Fruit fly (Drosophila melanogaster): ENCODE results near the gene CG15715.
A peak's percentile ranks its signal among the peaks of the same experiment; 100 is the strongest.

The CG15715 gene

DNA sequence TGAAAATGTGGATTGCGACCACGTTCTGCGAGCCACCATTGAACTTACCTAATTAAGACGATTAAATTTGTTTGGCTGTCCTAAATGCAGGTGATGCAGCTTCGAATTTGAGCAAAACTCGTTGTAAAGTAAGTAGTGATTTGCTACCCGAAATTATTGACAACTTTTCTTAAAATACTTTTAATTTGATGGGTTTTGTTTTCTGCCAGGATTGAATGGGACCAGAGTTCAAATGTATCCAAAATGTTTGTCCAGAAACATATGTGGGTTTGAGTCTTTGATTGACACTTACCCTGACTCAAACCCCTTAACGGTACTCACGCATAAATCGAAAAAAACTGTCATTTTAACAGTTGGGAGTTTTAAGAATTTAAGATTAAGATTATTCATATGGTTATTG lies at the start of gene CG15715:
TSS of gene CG15715 (minus strand) at position 274 of the 400 bp plus-strand sequence.
- TF ChIP-seq EcR (GFP tag; optimal IDR thresholded peaks at IDR 0.05): no peak
- peak; percentile 66 for TF ChIP-seq D1 (tag; optimal IDR thresholded peaks at IDR 0.05)

DNA sequence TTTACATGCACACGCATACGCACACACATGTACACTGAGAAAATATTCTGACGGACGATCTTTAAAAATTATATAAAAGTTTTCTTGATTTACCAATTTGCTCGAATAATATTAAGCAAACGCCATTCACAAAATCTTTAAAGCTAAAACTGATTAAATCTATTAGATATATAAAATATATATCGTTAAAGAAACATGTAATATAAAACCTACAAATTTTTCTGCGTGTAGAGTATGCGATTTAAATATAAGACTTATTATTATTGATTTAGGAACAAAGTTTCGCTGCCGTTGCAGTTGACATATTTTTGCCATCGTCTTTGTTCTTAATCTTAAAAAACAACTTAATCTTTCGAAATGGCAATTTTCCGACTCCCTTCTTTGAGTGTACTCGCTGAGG lies 40.2 kb upstream of the CG15715 start:
- TF ChIP-seq CG14655 (GFP tag; optimal IDR thresholded peaks at IDR 0.05): peak; percentile 42
- TF ChIP-seq Ets98B (GFP tag; IDR thresholded peaks at IDR 0.05): no peak
- no peak for TF ChIP-seq CG17806 (tag; optimal IDR thresholded peaks at IDR 0.05)
- no peak for TF ChIP-seq CG9948 (tag; optimal IDR thresholded peaks at IDR 0.05)
- no peak for TF ChIP-seq Pif1A (GFP tag; optimal IDR thresholded peaks at IDR 0.05)
- TF ChIP-seq CG8159 (tag; optimal IDR thresholded peaks at IDR 0.05): peak; percentile 54

DNA sequence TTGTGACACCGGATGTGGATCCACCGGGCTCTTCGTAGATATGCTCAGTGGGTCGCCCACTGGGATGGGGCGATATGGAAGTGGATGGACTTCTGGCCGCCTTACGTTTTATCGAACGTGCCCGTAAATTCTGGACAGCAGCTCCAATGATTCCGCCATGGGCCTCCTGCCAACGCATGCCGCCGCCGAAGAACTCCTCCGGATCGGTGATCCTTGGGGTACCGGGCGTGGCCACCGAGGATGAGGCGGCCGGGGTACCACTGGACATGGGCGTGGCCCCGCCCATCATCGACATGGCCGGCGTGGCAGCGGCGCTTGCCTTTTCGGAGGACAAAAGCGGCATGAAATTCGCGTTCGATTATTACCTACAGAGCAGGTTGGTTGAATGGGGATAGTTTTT lies 18.8 kb upstream of the CG15715 start:
- TF ChIP-seq CG34367 (tag; optimal IDR thresholded peaks at IDR 0.05) (no peak), D1 (tag; optimal IDR thresholded peaks at IDR 0.05) (no peak)

DNA sequence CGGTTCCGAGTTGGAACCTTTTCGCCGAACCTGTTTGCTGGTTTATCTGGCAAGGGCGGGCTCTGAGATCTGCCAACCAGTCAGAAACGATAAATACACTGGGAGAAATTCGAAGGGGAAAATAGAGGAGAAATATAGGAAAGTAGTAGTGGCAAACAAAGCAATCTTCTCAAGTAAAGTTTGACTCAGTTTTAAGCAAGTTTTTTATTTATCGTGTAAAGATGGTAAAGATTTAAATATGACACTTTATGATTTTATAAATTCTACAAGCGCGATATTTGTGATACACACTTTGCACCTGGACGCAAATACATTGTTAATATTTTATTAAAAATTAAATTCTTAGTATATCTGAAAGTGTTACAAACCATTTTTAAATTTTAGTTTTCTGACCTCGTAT lies 10.4 kb upstream of the CG15715 start:
- peak; percentile 8 for TF ChIP-seq Pif1A (GFP tag; optimal IDR thresholded peaks at IDR 0.05)
- TF ChIP-seq CG10348 (GFP tag; IDR thresholded peaks at IDR 0.05): no peak
- peak; percentile 18 for TF ChIP-seq CG14655 (GFP tag; optimal IDR thresholded peaks at IDR 0.05)
- TF ChIP-seq CG8159 (tag; optimal IDR thresholded peaks at IDR 0.05): peak; percentile 41

DNA sequence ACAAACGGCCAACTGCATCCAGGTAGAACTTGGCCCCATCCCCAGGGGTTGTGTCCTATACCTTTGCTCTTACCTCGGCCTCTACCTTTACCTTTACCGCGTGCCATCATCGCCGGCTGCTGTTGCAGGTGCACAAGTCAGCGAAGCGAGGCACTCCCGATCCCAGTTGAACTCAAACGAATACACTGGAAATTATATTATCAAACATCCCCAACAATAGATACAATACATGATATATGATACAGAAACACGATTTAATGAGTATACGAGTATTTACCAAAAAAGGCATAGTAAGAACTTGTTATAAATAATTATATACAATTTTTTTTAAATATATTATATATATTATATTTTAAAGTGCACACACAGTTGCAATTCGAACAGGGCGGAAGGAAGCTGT lies 9.9 kb upstream of the CG15715 start:
- no peak for TF ChIP-seq CG14655 (GFP tag; optimal IDR thresholded peaks at IDR 0.05)
- TF ChIP-seq CG13204 (GFP tag; optimal IDR thresholded peaks at IDR 0.05): no peak
- no peak for TF ChIP-seq Pif1B (GFP tag; optimal IDR thresholded peaks at IDR 0.05)
- TF ChIP-seq EcR (GFP tag; optimal IDR thresholded peaks at IDR 0.05): no peak
- peak; percentile 35 for TF ChIP-seq CG8159 (tag; optimal IDR thresholded peaks at IDR 0.05)
- TF ChIP-seq Pif1A (GFP tag; optimal IDR thresholded peaks at IDR 0.05): no peak
- TF ChIP-seq CG9948 (tag; optimal IDR thresholded peaks at IDR 0.05): peak; percentile 28

DNA sequence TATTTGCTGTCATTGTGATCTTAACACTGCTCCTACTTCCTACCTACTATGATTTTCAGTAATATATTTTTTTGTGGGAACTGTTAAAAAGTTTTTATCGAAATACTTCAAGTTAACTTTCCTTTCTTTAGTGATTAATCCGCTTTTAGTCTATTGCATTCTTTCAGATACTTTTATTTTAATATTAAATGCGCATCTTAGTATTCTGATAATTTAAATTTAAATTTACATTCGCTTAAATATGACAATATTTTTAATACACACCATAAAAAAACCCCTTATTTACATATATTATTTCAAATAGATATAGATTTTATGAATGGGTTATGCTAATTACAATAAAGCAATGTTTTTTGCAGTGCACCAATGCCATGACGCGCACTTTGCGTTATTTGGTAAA lies 7.3 kb upstream of the CG15715 start:
- no peak for TF ChIP-seq CG32121 (GFP tag; IDR thresholded peaks at IDR 0.05)
- no peak for TF ChIP-seq CG9948 (tag; optimal IDR thresholded peaks at IDR 0.05)
- TF ChIP-seq CG8159 (tag; optimal IDR thresholded peaks at IDR 0.05): peak; percentile 32
- no peak for TF ChIP-seq CG14655 (GFP tag; optimal IDR thresholded peaks at IDR 0.05)
- no peak for TF ChIP-seq CG13204 (GFP tag; optimal IDR thresholded peaks at IDR 0.05)

DNA sequence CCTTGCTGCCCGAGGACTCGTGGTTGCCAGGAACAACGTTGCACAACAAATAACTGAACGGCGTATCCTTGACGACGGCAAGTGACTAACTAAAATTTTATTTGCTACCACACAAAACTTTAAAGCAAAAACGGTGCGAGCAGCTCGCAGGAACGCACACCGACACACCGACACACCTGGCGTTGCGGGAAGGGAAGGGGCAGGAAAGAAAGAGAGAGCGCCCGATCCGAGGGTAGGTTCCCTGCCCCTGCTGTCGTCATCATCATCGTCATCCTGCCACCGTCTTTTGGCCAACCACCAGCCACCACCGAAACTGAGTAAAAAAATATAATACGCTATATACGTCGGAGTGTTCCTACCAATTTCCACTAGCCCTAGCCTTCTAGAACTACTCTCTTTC lies 6.7 kb upstream of the CG15715 start, which contains the start of gene meru:
TSS of gene meru (minus strand) at position 101 of the 400 bp plus-strand sequence.
- TF ChIP-seq Pif1A (GFP tag; optimal IDR thresholded peaks at IDR 0.05): no peak
- TF ChIP-seq CG14655 (GFP tag; optimal IDR thresholded peaks at IDR 0.05): no peak
- TF ChIP-seq Snoo (tag; optimal IDR thresholded peaks at IDR 0.05): no peak
- no peak for TF ChIP-seq rn (GFP tag; IDR thresholded peaks at IDR 0.05)
- TF ChIP-seq CG13204 (GFP tag; optimal IDR thresholded peaks at IDR 0.05): no peak

DNA sequence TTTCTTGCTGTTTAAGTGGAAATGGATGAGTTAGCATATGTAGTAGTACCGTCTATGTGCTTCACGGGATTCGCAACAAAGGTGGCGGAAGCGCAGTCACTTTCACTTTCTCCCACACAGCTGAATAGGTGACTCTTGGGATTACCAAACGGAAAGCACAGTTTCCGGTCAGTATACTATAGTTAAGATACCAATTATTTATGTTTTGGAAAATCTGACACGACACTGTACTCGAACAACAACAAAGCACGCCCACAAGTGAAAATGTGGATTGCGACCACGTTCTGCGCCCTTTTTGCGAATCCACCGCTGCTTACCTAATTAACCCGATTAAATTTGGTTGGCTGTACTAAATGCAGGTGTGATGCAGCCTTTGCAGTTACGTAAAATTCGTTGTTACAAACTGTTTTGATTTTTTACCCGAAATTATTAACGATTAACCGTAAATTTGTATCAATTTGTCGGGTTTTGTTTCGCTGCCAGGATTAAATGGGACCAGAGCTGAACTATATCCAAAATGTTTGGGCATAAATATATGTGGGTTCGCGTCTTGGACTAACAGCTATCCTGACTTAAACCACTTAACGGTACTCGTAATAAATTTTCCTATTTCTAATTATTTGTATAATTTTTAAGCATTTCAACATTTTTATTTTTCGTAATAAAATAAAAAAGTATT lies 2.3 kb downstream of the CG15715 start, which contains the start of gene CG18081:
TSS of gene CG18081 (minus strand) at position 512 of the 679 bp plus-strand sequence.
- TF ChIP-seq Snoo (tag; optimal IDR thresholded peaks at IDR 0.05) (no peak), CG12605 (GFP tag; IDR thresholded peaks at IDR 0.05) (no peak), CG4496 (GFP tag; IDR thresholded peaks at IDR 0.05) (no peak), Pif1A (GFP tag; optimal IDR thresholded peaks at IDR 0.05) (no peak), CG14655 (GFP tag; optimal IDR thresholded peaks at IDR 0.05) (no peak), D1 (tag; optimal IDR thresholded peaks at IDR 0.05) (peak; percentile 68), Pif1B (GFP tag; optimal IDR thresholded peaks at IDR 0.05) (no peak), CG10348 (GFP tag; IDR thresholded peaks at IDR 0.05) (no peak)

DNA sequence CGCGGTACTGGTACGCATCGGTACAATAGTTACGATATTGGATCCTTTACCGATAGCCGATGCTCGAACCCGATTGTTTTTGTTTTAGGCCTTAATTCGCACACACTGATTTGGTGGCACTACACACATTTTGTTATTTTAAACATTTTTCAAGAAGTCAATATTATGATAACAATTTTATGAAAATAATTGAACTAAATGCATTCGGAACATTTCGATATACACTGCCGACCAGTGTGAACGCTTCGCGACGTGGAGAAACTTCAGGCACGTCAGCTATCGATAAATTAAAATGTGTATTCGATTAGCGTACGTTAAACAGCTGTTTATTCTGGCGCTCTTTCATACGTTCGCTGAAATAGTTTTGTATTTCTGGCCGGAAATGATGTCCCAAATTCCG lies 5.1 kb downstream of the CG15715 start, which contains the start of gene CG12713:
TSS of gene CG12713 (plus strand) at position 319 of the 400 bp plus-strand sequence.
- no peak for TF ChIP-seq CG10348 (GFP tag; IDR thresholded peaks at IDR 0.05)
- TF ChIP-seq D1 (tag; optimal IDR thresholded peaks at IDR 0.05): no peak
- TF ChIP-seq CG17806 (tag; optimal IDR thresholded peaks at IDR 0.05): no peak
- no peak for TF ChIP-seq CG4496 (GFP tag; IDR thresholded peaks at IDR 0.05)
- no peak for TF ChIP-seq EcR (GFP tag; optimal IDR thresholded peaks at IDR 0.05)
